Fruit fly (Drosophila melanogaster) whole organism, prepupa: ENCODE measurements around the gene CG16813.
A peak's percentile ranks its signal among the peaks of the same experiment; 100 is the strongest.

Experiments used
- CG6854 ChIP-seq: fragments of 200-800 bp; sonication (Bioruptor generic); optimal IDR thresholded peaks from 2 replicates; lab custom pipeline; 2017; ENCODE audit warnings: missing biosample characterization, mild to moderate bottlenecking, missing genetic modification characterization
- CG8632 ChIP-seq: fragments of 200-800 bp; sonication (Bioruptor generic); optimal IDR thresholded peaks from 3 replicates; lab custom pipeline; 2016; ENCODE audit warnings: missing biosample characterization, missing genetic modification characterization
- Eip78C ChIP-seq: fragments of 200-800 bp; sonication (Bioruptor generic); peaks from one replicate; lab custom pipeline; 2016; ENCODE audit warnings: missing biosample characterization, missing genetic modification characterization
- Hr38 ChIP-seq: sonication (Bioruptor generic); optimal IDR thresholded peaks from 2 replicates; lab custom pipeline; 2016; ENCODE audit warnings: missing biosample characterization, missing genetic modification characterization
- Smox ChIP-seq: fragments of 200-800 bp; sonication (Bioruptor generic); optimal IDR thresholded peaks from 3 replicates; lab custom pipeline; 2016; ENCODE audit warnings: missing biosample characterization, missing genetic modification characterization
- esn ChIP-seq: fragments of 200-800 bp; sonication (Bioruptor generic); optimal IDR thresholded peaks from 2 replicates; lab custom pipeline; 2016; ENCODE audit warnings: missing biosample characterization, mild to moderate bottlenecking, missing genetic modification characterization, moderate library complexity
- net ChIP-seq: fragments of 200-800 bp; sonication (Bioruptor generic); optimal IDR thresholded peaks from 3 replicates; lab custom pipeline; 2016; ENCODE audit warnings: missing biosample characterization, missing genetic modification characterization
- ss ChIP-seq, 2 experiments: fragments of 200-800 bp; sonication (Bioruptor generic); optimal IDR thresholded peaks; 2 replicates in 1 of 2; 3 replicates in 1 of 2; lab custom pipeline; 2017 to 2018; ENCODE audit warnings: mild to moderate bottlenecking in 2 of 2, missing biosample characterization in 2 of 2, missing genetic modification characterization in 2 of 2, moderate library complexity in 1 of 2
- svp ChIP-seq: fragments of 200-800 bp; sonication (Bioruptor generic); peaks from one replicate; lab custom pipeline; 2016; ENCODE audit warnings: missing biosample characterization, missing genetic modification characterization

- TF ChIP-seq Eip78C: peak; percentile 67
- TF ChIP-seq net (GFP tag; lab: Kevin White, UChicago): no peak
- TF ChIP-seq esn: peak; percentile 41
- no peak for TF ChIP-seq CG8632
- TF ChIP-seq CG6854: peak; percentile 67
- TF ChIP-seq Smox (GFP tag; lab: Kevin White, UChicago): no peak
- TF ChIP-seq svp: peak; percentile 73
- no peak for TF ChIP-seq ss (GFP tag; optimal IDR thresholded peaks at IDR 0.05; lab: Kevin White, UChicago)
- no peak for TF ChIP-seq Hr38 (GFP tag; lab: Kevin White, UChicago)
Measured at dm6 chr2L:13203437-13204137, 23.7 kb upstream of the CG16813 start, which contains the start of gene Pect.
